In genomic region chrX:18558583-18558982, dm6 we compare ENCODE assay signal across 1 fruit fly cellular context.
TF ChIP-seq lines count a peak whose summit lies in the region.

No protein-coding gene starts in this region.

TF ChIP-seq in whole organism, prepupa, 60 proteins besides CTCF, POLR2A, EP300 and RAD21 (continued from another document):
- peak; percentile 44 for TF ChIP-seq OdsH (GFP tag; optimal IDR thresholded peaks at IDR 0.05; lab: Kevin White, UChicago)
- TF ChIP-seq CG8119 (GFP tag; IDR thresholded peaks at IDR 0.05; lab: Robert Waterston, UW): no peak; the same call in none of the 3 replicates
- TF ChIP-seq Hr4 (GFP tag; optimal IDR thresholded peaks at IDR 0.05; lab: Kevin White, UChicago): peak; percentile 65
- peak; percentile 42 for TF ChIP-seq CG4318 (GFP tag; optimal IDR thresholded peaks at IDR 0.05; lab: Kevin White, UChicago)
- TF ChIP-seq CG10669 (GFP tag; optimal IDR thresholded peaks at IDR 0.05; lab: Kevin White, UChicago): peak; percentile 50
- TF ChIP-seq salr (GFP tag; optimal IDR thresholded peaks at IDR 0.05; lab: Kevin White, UChicago): peak in 1 of 2 experiments; percentile 25
- TF ChIP-seq ss (GFP tag; optimal IDR thresholded peaks at IDR 0.05; lab: Kevin White, UChicago): peak; percentile 31 to 32
- TF ChIP-seq dac (GFP tag; optimal IDR thresholded peaks at IDR 0.05; lab: Kevin White, UChicago): peak; percentile 17
- no peak for TF ChIP-seq CG6854 (GFP tag; optimal IDR thresholded peaks at IDR 0.05; lab: Kevin White, UChicago)
- TF ChIP-seq fd85E (GFP tag; optimal IDR thresholded peaks at IDR 0.05; lab: Kevin White, UChicago): no peak
- peak; percentile 38 for TF ChIP-seq Eip75B (GFP tag; optimal IDR thresholded peaks at IDR 0.05; lab: Kevin White, UChicago)
- TF ChIP-seq eg (GFP tag; IDR thresholded peaks at IDR 0.05; lab: Robert Waterston, UW): peak; percentile 58
- TF ChIP-seq esn (GFP tag; optimal IDR thresholded peaks at IDR 0.05; lab: Kevin White, UChicago): no peak
- peak; percentile 25 for TF ChIP-seq pdm3 (GFP tag; optimal IDR thresholded peaks at IDR 0.05; lab: Kevin White, UChicago)
- TF ChIP-seq CG34406 (GFP tag; optimal IDR thresholded peaks at IDR 0.05; lab: Kevin White, UChicago): no peak
- TF ChIP-seq CG32006 (GFP tag; optimal IDR thresholded peaks at IDR 0.05; lab: Kevin White, UChicago): peak; percentile 66
- TF ChIP-seq Smox (GFP tag; optimal IDR thresholded peaks at IDR 0.05; lab: Kevin White, UChicago): no peak
